Fruit fly (Drosophila melanogaster) whole organism, wandering third instar larva: Measurements from ENCODE around the gene D2hgdh.

ENCODE experiments used
- Abd-B ChIP-seq: fragments of >200 bp; optimal IDR thresholded peaks from 2 replicates; lab custom pipeline; 2017; ENCODE audit warnings: missing biosample characterization, missing genetic modification characterization
- Dif ChIP-seq: fragments of 200-275, 200-300 bp; sonication (Bioruptor generic); optimal IDR thresholded peaks from 2 replicates; lab custom pipeline; 2018; ENCODE audit warnings: missing biosample characterization, missing genetic modification characterization; ENCODE audit not compliant: partially characterized antibody
- HLH106 ChIP-seq: fragments of 200-800 bp; optimal IDR thresholded peaks from 3 replicates; lab custom pipeline; 2019; ENCODE audit warnings: missing biosample characterization, mild to moderate bottlenecking, missing genetic modification characterization, moderate library complexity
- Myc ChIP-seq: fragments of >200 bp; optimal IDR thresholded peaks from 2 replicates; lab custom pipeline; 2017
- br ChIP-seq: fragments of 200-800 bp; sonication (Bioruptor generic); optimal IDR thresholded peaks from 2 replicates; lab custom pipeline; 2016; ENCODE audit warnings: missing biosample characterization, missing genetic modification characterization
- dl ChIP-seq, 2 experiments: fragments of 175-275, 200-275 bp in 1 of 2; fragments of 200-275 bp in 1 of 2; sonication (Bioruptor generic); optimal IDR thresholded peaks; lab custom pipeline; 2018; ENCODE audit warnings: mild to moderate bottlenecking in 2 of 2, missing biosample characterization in 2 of 2, missing genetic modification characterization in 2 of 2, moderate library complexity in 2 of 2; ENCODE audit not compliant: partially characterized antibody in 2 of 2, insufficient read depth in 1 of 2
- dsf ChIP-seq: sonication (Bioruptor generic); optimal IDR thresholded peaks from 2 replicates; lab custom pipeline; 2016; ENCODE audit warnings: missing biosample characterization, missing genetic modification characterization, borderline replicate concordance
- foxo ChIP-seq, 2 experiments: fragments of 200-800 bp; sonication (Bioruptor generic); optimal IDR thresholded peaks; 2 replicates in 1 of 2; 3 replicates in 1 of 2; lab custom pipeline; 2016 to 2017; ENCODE audit warnings: missing biosample characterization in 2 of 2, missing genetic modification characterization in 2 of 2
- jim ChIP-seq: fragments of 175-275, 200-325 bp; sonication (Bioruptor generic); optimal IDR thresholded peaks from 2 replicates; lab custom pipeline; 2016; ENCODE audit warnings: missing biosample characterization, mild to moderate bottlenecking, missing genetic modification characterization
- pan ChIP-seq: fragments of >200 bp; optimal IDR thresholded peaks from 2 replicates; lab custom pipeline; 2017
- psq ChIP-seq: fragments of 200-800 bp; sonication (Bioruptor generic); optimal IDR thresholded peaks from 3 replicates; lab custom pipeline; 2017; ENCODE audit warnings: missing biosample characterization, mild to moderate bottlenecking, missing genetic modification characterization, moderate library complexity
- usp ChIP-seq: fragments of >200 bp; optimal IDR thresholded peaks from 2 replicates; lab custom pipeline; 2017; ENCODE audit warnings: missing biosample characterization, missing genetic modification characterization
- woc ChIP-seq: sonication (Bioruptor generic); optimal IDR thresholded peaks from 2 replicates; lab custom pipeline; 2016; ENCODE audit warnings: missing biosample characterization, mild to moderate bottlenecking, missing genetic modification characterization

- TF ChIP-seq usp (GFP tag; lab: Kevin White, UChicago) (no peak), psq (GFP tag; lab: Kevin White, UChicago) (no peak), jim (no peak), HLH106 (no peak), Dif (no peak), pan (no peak), Abd-B (GFP tag; lab: Kevin White, UChicago) (no peak), Myc (lab: Kevin White, UChicago) (no peak), woc (GFP tag; lab: Kevin White, UChicago) (no peak), dsf (GFP tag; lab: Kevin White, UChicago) (no peak), dl (GFP tag; optimal IDR thresholded peaks at IDR 0.05; lab: Kevin White, UChicago; ENCODE audit: insufficient read depth in 1 of 2, partially characterized antibody in 2 of 2) (no peak), br (no peak), foxo (GFP tag; optimal IDR thresholded peaks at IDR 0.05; lab: Kevin White, UChicago) (no peak)
These were observed 34.7 kb downstream of the D2hgdh start, which contains the start of gene Cyp4d2 for dm6 chrX:2175956-2176469.
